Worm (Caenorhabditis elegans) whole organism, L4/young adult: ENCODE measurements around the gene xdh-1.

Experiments used
- W03F9.2 ChIP-seq: fragments of 150-350 bp; optimal IDR thresholded peaks from 2 replicates; lab custom pipeline; 2014; ENCODE audit warnings: missing biosample characterization, missing genetic modification characterization
- dao-5 ChIP-seq: sonication (generic microtip); optimal IDR thresholded peaks from 2 replicates; lab custom pipeline; 2016; ENCODE audit warnings: missing genotype, missing genetic modification characterization, moderate library complexity, missing compliant biosample characterization
- him-1 ChIP-seq: sonication (generic microtip); optimal IDR thresholded peaks from 2 replicates; lab custom pipeline; 2016; ENCODE audit warnings: missing genotype, missing genetic modification reagents, missing genetic modification characterization, missing compliant biosample characterization

The xdh-1 gene

ce11 chrIV:14408569-14408968, 4.1 kb downstream of the xdh-1 start:
- TF ChIP-seq dao-5 (tag; lab: Kevin White, UChicago) (no peak), W03F9.2 (tag; lab: Kevin White, UChicago) (no peak), him-1 (no peak)

- TF ChIP-seq W03F9.2 (tag; lab: Kevin White, UChicago): no peak
- no peak for TF ChIP-seq dao-5 (tag; lab: Kevin White, UChicago)
- no peak for TF ChIP-seq him-1
These were observed 17.2 kb downstream of the xdh-1 start for ce11 chrIV:14395531-14395930.

- TF ChIP-seq him-1: no peak
These were observed 17.9 kb downstream of the xdh-1 start for ce11 chrIV:14394812-14395211.

ce11 chrIV:14393838-14394237, 18.9 kb downstream of the xdh-1 start, which contains the start of gene clc-8:
TSS of gene clc-8 (plus strand) at chrIV:14394138.
- no peak for TF ChIP-seq dao-5 (tag; lab: Kevin White, UChicago)
- no peak for TF ChIP-seq him-1
- TF ChIP-seq W03F9.2 (tag; lab: Kevin White, UChicago): no peak

- TF ChIP-seq him-1: no peak
- TF ChIP-seq W03F9.2 (tag; lab: Kevin White, UChicago): no peak
- TF ChIP-seq dao-5 (tag; lab: Kevin White, UChicago): no peak
These were observed 20.9 kb downstream of the xdh-1 start for ce11 chrIV:14391746-14392145.

- TF ChIP-seq W03F9.2 (tag; lab: Kevin White, UChicago) (no peak), him-1 (no peak), dao-5 (tag; lab: Kevin White, UChicago) (no peak)
These were observed 21.4 kb downstream of the xdh-1 start for ce11 chrIV:14391268-14391667.

ce11 chrIV:14390023-14390614, 22.6 kb downstream of the xdh-1 start:
- TF ChIP-seq dao-5 (tag; lab: Kevin White, UChicago) (no peak), him-1 (no peak), W03F9.2 (tag; lab: Kevin White, UChicago) (no peak)

- TF ChIP-seq him-1 (no peak), W03F9.2 (tag; lab: Kevin White, UChicago) (no peak), dao-5 (tag; lab: Kevin White, UChicago) (no peak)
These were observed 23.6 kb downstream of the xdh-1 start for ce11 chrIV:14389070-14389469.

ce11 chrIV:14387766-14388553, 24.7 kb downstream of the xdh-1 start:
- no peak for TF ChIP-seq him-1
- no peak for TF ChIP-seq W03F9.2 (tag; lab: Kevin White, UChicago)
- no peak for TF ChIP-seq dao-5 (tag; lab: Kevin White, UChicago)

ce11 chrIV:14385140-14385539, 27.6 kb downstream of the xdh-1 start:
- no peak for TF ChIP-seq dao-5 (tag; lab: Kevin White, UChicago)
- TF ChIP-seq W03F9.2 (tag; lab: Kevin White, UChicago): no peak
- no peak for TF ChIP-seq him-1

ce11 chrIV:14384194-14384593, 28.5 kb downstream of the xdh-1 start:
- no peak for TF ChIP-seq dao-5 (tag; lab: Kevin White, UChicago)
- no peak for TF ChIP-seq W03F9.2 (tag; lab: Kevin White, UChicago)
- TF ChIP-seq him-1: no peak

- TF ChIP-seq dao-5 (tag; lab: Kevin White, UChicago): no peak
- TF ChIP-seq W03F9.2 (tag; lab: Kevin White, UChicago): no peak
These were observed 29.2 kb downstream of the xdh-1 start, which contains the start of gene paqr-3 for ce11 chrIV:14383474-14383873. TSS of gene paqr-3 (minus strand) at chrIV:14383683.

- TF ChIP-seq W03F9.2 (tag; lab: Kevin White, UChicago) (no peak), him-1 (no peak), dao-5 (tag; lab: Kevin White, UChicago) (no peak)
These were observed 33.5 kb downstream of the xdh-1 start for ce11 chrIV:14379191-14379590.

- TF ChIP-seq him-1: no peak
- TF ChIP-seq W03F9.2 (tag; lab: Kevin White, UChicago): no peak
- no peak for TF ChIP-seq dao-5 (tag; lab: Kevin White, UChicago)
These were observed 34.8 kb downstream of the xdh-1 start for ce11 chrIV:14377850-14378249.
